Worm (Caenorhabditis elegans) whole organism, L4 larva: ENCODE data around the gene morc-1.

Experiments used
- D1046.2 ChIP-seq: fragments of 200-800 bp; sonication (Bioruptor generic); IDR thresholded peaks from 2 replicates; pipeline ENCODE4 v1.3.6; 2022; ENCODE audit warnings: missing genetic modification characterization, missing compliant biosample characterization
- F26F4.8 ChIP-seq: fragments of 200-800 bp; sonication (Bioruptor generic); conservative IDR thresholded peaks from 2 replicates; pipeline ENCODE4 v1.3.6; 2022; ENCODE audit warnings: missing genetic modification characterization, missing compliant biosample characterization
- F37D6.2 ChIP-seq: sonication (generic microtip); optimal IDR thresholded peaks from 2 replicates; lab custom pipeline; 2016; ENCODE audit warnings: mild to moderate bottlenecking, missing genetic modification characterization, missing compliant biosample characterization
- F49E8.2 ChIP-seq: sonication (generic microtip); optimal IDR thresholded peaks from 2 replicates; lab custom pipeline; 2016; ENCODE audit warnings: missing compliant biosample characterization, mild to moderate bottlenecking, missing genetic modification characterization, borderline replicate concordance
- T26A8.4 ChIP-seq: fragments of 200-800 bp; sonication (Bioruptor generic); IDR thresholded peaks from 2 replicates; pipeline ENCODE4 v1.3.6; 2022; ENCODE audit warnings: missing genetic modification characterization, missing compliant biosample characterization
- aly-2 ChIP-seq: sonication (generic microtip); optimal IDR thresholded peaks from 2 replicates; lab custom pipeline; 2018; ENCODE audit warnings: missing biosample characterization, missing genetic modification characterization
- ceh-32 ChIP-seq: sonication (generic microtip); optimal IDR thresholded peaks from 2 replicates; lab custom pipeline; 2016; ENCODE audit warnings: mild to moderate bottlenecking, missing genetic modification characterization, missing compliant biosample characterization; ENCODE audit not compliant: poor library complexity
- ces-1 ChIP-seq: fragments of 150-350 bp; sonication (generic microtip); optimal IDR thresholded peaks from 4 replicates; lab custom pipeline; 2014; ENCODE audit warnings: missing biosample characterization, missing genetic modification reagents, missing genetic modification characterization
- cey-2 ChIP-seq: sonication (generic microtip); optimal IDR thresholded peaks from 3 replicates; lab custom pipeline; 2017; ENCODE audit warnings: missing genetic modification characterization, mild to moderate bottlenecking, missing compliant biosample characterization, antibody characterized with exemption, borderline replicate concordance; ENCODE audit not compliant: insufficient read depth
- ctbp-1 ChIP-seq: fragments of 200-800 bp; sonication (Bioruptor generic); IDR thresholded peaks from 2 replicates; pipeline ENCODE4 v1.3.6; 2022; ENCODE audit warnings: missing genetic modification reagents, missing genetic modification characterization, missing compliant biosample characterization
- dmd-8 ChIP-seq: fragments of 200-800 bp; sonication (Bioruptor generic); IDR thresholded peaks from 2 replicates; pipeline ENCODE4 v1.3.6; 2022; ENCODE audit warnings: missing genetic modification characterization, missing compliant biosample characterization
- dmd-9 ChIP-seq: fragments of 200-800 bp; sonication (Bioruptor generic); IDR thresholded peaks from 2 replicates; pipeline ENCODE4 v1.3.6; 2022; ENCODE audit warnings: missing genetic modification reagents, missing genetic modification characterization, missing compliant biosample characterization
- duxl-1 ChIP-seq: sonication (generic microtip); optimal IDR thresholded peaks from 2 replicates; lab custom pipeline; 2016; ENCODE audit warnings: mild to moderate bottlenecking, missing genetic modification characterization, moderate library complexity, missing compliant biosample characterization; ENCODE audit not compliant: poor library complexity
- egl-27 ChIP-seq: sonication (generic microtip); optimal IDR thresholded peaks from 3 replicates; lab custom pipeline; 2017; ENCODE audit warnings: missing biosample characterization, missing genetic modification reagents, missing genetic modification characterization
- egl-43 ChIP-seq: fragments of 200-800 bp; sonication (Bioruptor generic); IDR thresholded peaks from 2 replicates; pipeline ENCODE4 v1.3.6; 2022; ENCODE audit warnings: missing genetic modification reagents, missing genetic modification characterization, missing compliant biosample characterization
- fos-1 ChIP-seq: fragments of 150-350 bp; optimal IDR thresholded peaks from 2 replicates; lab custom pipeline; 2014; ENCODE audit warnings: missing biosample characterization, missing genetic modification characterization
- hif-1 ChIP-seq, 2 experiments: sonication (generic microtip); optimal IDR thresholded peaks; 2 replicates each; lab custom pipeline; 2016 to 2017; ENCODE audit warnings: missing compliant biosample characterization in 2 of 2, missing genetic modification characterization in 2 of 2, missing genetic modification reagents in 2 of 2, missing genotype in 2 of 2, mild to moderate bottlenecking in 1 of 2
- hlh-30 ChIP-seq: sonication (generic microtip); optimal IDR thresholded peaks from 2 replicates; lab custom pipeline; 2017; ENCODE audit warnings: antibody characterized with exemption, mild to moderate bottlenecking, missing genetic modification characterization, missing compliant biosample characterization; ENCODE audit not compliant: insufficient read depth
- hmg-1.1 ChIP-seq: fragments of 200-800 bp; sonication (Bioruptor generic); IDR thresholded peaks from 2 replicates; pipeline ENCODE4 v1.3.6; 2022; ENCODE audit warnings: missing genetic modification reagents, missing genetic modification characterization, missing compliant biosample characterization
- lin-1 ChIP-seq: fragments of 200-800 bp; sonication (Bioruptor generic); IDR thresholded peaks from 2 replicates; pipeline ENCODE4 v1.3.6; 2022; ENCODE audit warnings: missing genetic modification reagents, missing genetic modification characterization, missing compliant biosample characterization
- lin-13 ChIP-seq: fragments of 150-350 bp; optimal IDR thresholded peaks from 2 replicates; lab custom pipeline; 2014; ENCODE audit warnings: missing biosample characterization, missing genetic modification reagents, missing genetic modification characterization
- lin-15B ChIP-seq: fragments of 150-350 bp; sonication (generic microtip); optimal IDR thresholded peaks from 3 replicates; lab custom pipeline; 2014; ENCODE audit warnings: missing biosample characterization, missing genetic modification characterization
- lin-29 ChIP-seq: fragments of 200-800 bp; sonication (Bioruptor generic); IDR thresholded peaks from 2 replicates; pipeline ENCODE4 v1.3.6; 2022; ENCODE audit warnings: missing genetic modification reagents, missing genetic modification characterization, missing compliant biosample characterization
- lin-39 ChIP-seq: fragments of 150-350 bp; optimal IDR thresholded peaks from 2 replicates; lab custom pipeline; 2014; ENCODE audit warnings: missing biosample characterization, missing genetic modification reagents, missing genetic modification characterization
- lir-3 ChIP-seq: sonication (generic microtip); optimal IDR thresholded peaks from 2 replicates; lab custom pipeline; 2016; ENCODE audit warnings: mild to moderate bottlenecking, missing genetic modification characterization, missing compliant biosample characterization
- lsy-2 ChIP-seq, 2 experiments: fragments of 150-350 bp in 1 of 2; sonication (generic microtip) in 1 of 2; optimal IDR thresholded peaks; 2 replicates each; lab custom pipeline; 2014 to 2017; ENCODE audit warnings: missing biosample characterization in 2 of 2, missing genetic modification characterization in 2 of 2
- madf-5 ChIP-seq, 2 experiments: fragments of 200-800 bp; sonication (Bioruptor generic); IDR thresholded peaks; 2 replicates each; pipeline ENCODE4 v1.3.6; 2022; ENCODE audit warnings: missing compliant biosample characterization in 2 of 2, missing genetic modification characterization in 2 of 2
- mdl-1 ChIP-seq, 2 experiments: fragments of 150-350 bp in 1 of 2; sonication (generic microtip) in 1 of 2; optimal IDR thresholded peaks; 2 replicates each; lab custom pipeline; 2014 to 2017; ENCODE audit warnings: missing biosample characterization in 2 of 2, missing genetic modification characterization in 2 of 2
- mes-2 ChIP-seq: sonication (generic microtip); optimal IDR thresholded peaks from 2 replicates; lab custom pipeline; 2016; ENCODE audit warnings: missing genotype, mild to moderate bottlenecking, missing genetic modification characterization, missing compliant biosample characterization; ENCODE audit not compliant: poor library complexity, severe bottlenecking
- nhr-10 ChIP-seq: fragments of 150-350 bp; optimal IDR thresholded peaks from 2 replicates; lab custom pipeline; 2014; ENCODE audit warnings: missing biosample characterization, missing genetic modification characterization
- nhr-102 ChIP-seq: sonication (generic microtip); optimal IDR thresholded peaks from 2 replicates; lab custom pipeline; 2016; ENCODE audit warnings: mild to moderate bottlenecking, missing genetic modification characterization, moderate library complexity, missing compliant biosample characterization
- nhr-11 ChIP-seq: fragments of 150-350 bp; optimal IDR thresholded peaks from 2 replicates; lab custom pipeline; 2014; ENCODE audit warnings: missing biosample characterization, missing genetic modification characterization
- nhr-25 ChIP-seq: sonication (generic microtip); optimal IDR thresholded peaks from 2 replicates; lab custom pipeline; 2017; ENCODE audit warnings: missing genetic modification characterization, mild to moderate bottlenecking, missing compliant biosample characterization, antibody characterized with exemption, moderate library complexity, borderline replicate concordance; ENCODE audit not compliant: insufficient read depth
- nhr-48 ChIP-seq: sonication (generic microtip); optimal IDR thresholded peaks from 2 replicates; lab custom pipeline; 2016; ENCODE audit warnings: mild to moderate bottlenecking, missing genetic modification characterization, missing compliant biosample characterization
- nhr-6 ChIP-seq: fragments of 150-350 bp; optimal IDR thresholded peaks from 2 replicates; lab custom pipeline; 2014; ENCODE audit warnings: missing biosample characterization, missing genetic modification characterization
- nhr-76 ChIP-seq: fragments of 150-350 bp; optimal IDR thresholded peaks from 2 replicates; lab custom pipeline; 2014; ENCODE audit warnings: missing biosample characterization, missing genetic modification characterization
- nhr-77 ChIP-seq: fragments of 150-350 bp; optimal IDR thresholded peaks from 2 replicates; lab custom pipeline; 2014; ENCODE audit warnings: missing biosample characterization, missing genetic modification characterization
- pqm-1 ChIP-seq: sonication (generic microtip); optimal IDR thresholded peaks from 2 replicates; lab custom pipeline; 2017; ENCODE audit warnings: missing biosample characterization, missing genetic modification characterization
- sdz-12 ChIP-seq: fragments of 200-800 bp; sonication (Bioruptor generic); optimal IDR thresholded peaks from 2 replicates; lab custom pipeline; 2018; ENCODE audit warnings: mild to moderate bottlenecking, missing genetic modification characterization, missing compliant biosample characterization
- spr-1 ChIP-seq: sonication (generic microtip); optimal IDR thresholded peaks from 2 replicates; lab custom pipeline; 2016; ENCODE audit warnings: mild to moderate bottlenecking, missing genetic modification characterization, missing compliant biosample characterization
- spr-3 ChIP-seq: fragments of 200-800 bp; sonication (Bioruptor generic); optimal IDR thresholded peaks from 2 replicates; lab custom pipeline; 2018; ENCODE audit warnings: mild to moderate bottlenecking, missing genetic modification characterization, missing compliant biosample characterization
- tag-97 ChIP-seq: fragments of 200-800 bp; sonication (Bioruptor generic); IDR thresholded peaks from 2 replicates; pipeline ENCODE4 v1.3.6; 2022; ENCODE audit warnings: missing genetic modification characterization, missing compliant biosample characterization
- tra-1 ChIP-seq: fragments of 200-800 bp; sonication (Bioruptor generic); IDR thresholded peaks from 2 replicates; pipeline ENCODE4 v1.3.6; 2022; ENCODE audit warnings: missing genetic modification reagents, missing genetic modification characterization, missing compliant biosample characterization
- unc-130 ChIP-seq: sonication (generic microtip); optimal IDR thresholded peaks from 2 replicates; lab custom pipeline; 2016; ENCODE audit warnings: missing genetic modification reagents, missing genetic modification characterization, missing compliant biosample characterization
- unc-39 ChIP-seq: sonication (generic microtip); optimal IDR thresholded peaks from 2 replicates; lab custom pipeline; 2017; ENCODE audit warnings: missing biosample characterization, missing genetic modification characterization
- vab-7 ChIP-seq: fragments of 200-800 bp; sonication (Bioruptor generic); IDR thresholded peaks from 2 replicates; pipeline ENCODE4 v1.3.6; 2022; ENCODE audit warnings: missing genetic modification reagents, missing genetic modification characterization, missing compliant biosample characterization
- zag-1 ChIP-seq: fragments of 150-350 bp; optimal IDR thresholded peaks from 2 replicates; lab custom pipeline; 2014; ENCODE audit warnings: missing biosample characterization, missing genetic modification characterization
- zip-2 ChIP-seq: fragments of 150-350 bp; optimal IDR thresholded peaks from 2 replicates; lab custom pipeline; 2014; ENCODE audit warnings: missing biosample characterization, missing genetic modification characterization
- ztf-11 ChIP-seq: fragments of 150-350 bp; optimal IDR thresholded peaks from 2 replicates; lab custom pipeline; 2014; ENCODE audit warnings: missing biosample characterization, missing genetic modification characterization
- ztf-7 ChIP-seq: fragments of 150-350 bp; optimal IDR thresholded peaks from 2 replicates; lab custom pipeline; 2014; ENCODE audit warnings: missing biosample characterization, missing genetic modification characterization

morc-1 gene

ce11 chrIII:5196298-5197045 lies 10.2 kb downstream of the morc-1 start (continued):
- no peak for TF ChIP-seq F26F4.8
- 0 out of 2 replicates have a peak, but pooled peaks have one; percentile 7 for TF ChIP-seq egl-43 (GFP tag; lab: Robert Waterston, UW)
- no peak for TF ChIP-seq mes-2
- no peak for TF ChIP-seq ceh-32
- no peak for TF ChIP-seq lin-15B (tag; lab: Kevin White, UChicago)
- TF ChIP-seq cey-2 (tag; lab: Kevin White, UChicago) = no peak
- TF ChIP-seq lin-39 (tag; lab: Kevin White, UChicago) = no peak
- peak; percentile 66 for TF ChIP-seq duxl-1
- peak; percentile 27 for TF ChIP-seq nhr-25 (tag; lab: Kevin White, UChicago)
- no peak for TF ChIP-seq ces-1 (GFP tag; lab: Kevin White, UChicago)
- no peak for TF ChIP-seq pqm-1 (tag; lab: Kevin White, UChicago)
- peak; percentile 83 for TF ChIP-seq nhr-102 (tag; lab: Kevin White, UChicago)
- TF ChIP-seq unc-130 (GFP tag; lab: Kevin White, UChicago) = no peak
- no peak for TF ChIP-seq dmd-8 (GFP tag; lab: Robert Waterston, UW)
- TF ChIP-seq lin-13 = peak; percentile 54
- peak; percentile 61 for TF ChIP-seq nhr-48
- TF ChIP-seq nhr-76 (tag; lab: Kevin White, UChicago) = no peak
- TF ChIP-seq zag-1 = no peak
- TF ChIP-seq dmd-9 (GFP tag; lab: Robert Waterston, UW) = no peak
- no peak for TF ChIP-seq lin-29 (GFP tag; lab: Robert Waterston, UW)
- no peak for TF ChIP-seq zip-2 (tag; lab: Kevin White, UChicago)
- no peak for TF ChIP-seq mdl-1 (tag; optimal IDR thresholded peaks at IDR 0.05; lab: Kevin White, UChicago)
- TF ChIP-seq hmg-1.1 = peak; percentile 29; the same call in 1 of the 2 replicates
- no peak for TF ChIP-seq sdz-12 (GFP tag; lab: Kevin White, UChicago)
- TF ChIP-seq madf-5 (GFP tag; IDR thresholded peaks at IDR 0.05; lab: Robert Waterston, UW) = no peak
- no peak for TF ChIP-seq hif-1 (tag; optimal IDR thresholded peaks at IDR 0.05; lab: Kevin White, UChicago)
- no peak for TF ChIP-seq fos-1 (tag; lab: Kevin White, UChicago)
- peak; percentile 38 for TF ChIP-seq nhr-6 (tag; lab: Kevin White, UChicago)
- TF ChIP-seq D1046.2 (GFP tag; lab: Robert Waterston, UW) = no peak
- no peak for TF ChIP-seq nhr-11 (tag; lab: Kevin White, UChicago)
- TF ChIP-seq T26A8.4 (GFP tag; lab: Robert Waterston, UW) = peak; percentile 71
- no peak for TF ChIP-seq ztf-7
- TF ChIP-seq ctbp-1 (GFP tag; lab: Robert Waterston, UW) = no peak
- no peak for TF ChIP-seq nhr-10
- no peak for TF ChIP-seq tag-97 (GFP tag; lab: Robert Waterston, UW)
- no peak; the same call in 1 of the 2 replicates for TF ChIP-seq lin-1 (GFP tag; lab: Robert Waterston, UW)
- TF ChIP-seq lir-3 (tag; lab: Kevin White, UChicago) = no peak
- no peak for TF ChIP-seq unc-39 (tag; lab: Kevin White, UChicago)
- no peak for TF ChIP-seq spr-1 (tag; lab: Kevin White, UChicago)
- TF ChIP-seq F49E8.2 (tag; lab: Kevin White, UChicago) = no peak
- TF ChIP-seq aly-2 (tag; lab: Kevin White, UChicago) = no peak
- no peak for TF ChIP-seq ztf-11 (tag; lab: Kevin White, UChicago)
- no peak for TF ChIP-seq lsy-2 (tag; optimal IDR thresholded peaks at IDR 0.05; lab: Kevin White, UChicago)
- no peak for TF ChIP-seq tra-1
- no peak for TF ChIP-seq vab-7
- no peak for TF ChIP-seq hlh-30 (tag; lab: Kevin White, UChicago)
- TF ChIP-seq spr-3 (GFP tag; lab: Kevin White, UChicago) = no peak
- no peak for TF ChIP-seq egl-27 (tag; lab: Kevin White, UChicago)
- TF ChIP-seq F37D6.2 = no peak
- TF ChIP-seq nhr-77 (tag; lab: Kevin White, UChicago) = peak; percentile 0
